Worm (Caenorhabditis elegans) whole organism, young adult: ENCODE data around the gene F17C11.6.

Experiments
- F39B2.1 ChIP-seq: fragments of 200-800 bp; sonication (Bioruptor generic); IDR thresholded peaks from 2 replicates; pipeline ENCODE4 v1.3.6; 2022; ENCODE audit warnings: missing genetic modification reagents, missing genetic modification characterization, missing compliant biosample characterization
- him-1 ChIP-seq: sonication (generic microtip); optimal IDR thresholded peaks from 2 replicates; lab custom pipeline; 2016; ENCODE audit warnings: missing genotype, missing genetic modification reagents, missing genetic modification characterization, missing compliant biosample characterization
- hlh-26 ChIP-seq: fragments of 200-800 bp; sonication (Bioruptor generic); conservative IDR thresholded peaks from 2 replicates; pipeline ENCODE4 v1.3.6; 2022; ENCODE audit warnings: missing genetic modification reagents, missing genetic modification characterization, missing compliant biosample characterization
- lsl-1 ChIP-seq: fragments of 200-800 bp; sonication (Bioruptor generic); optimal IDR thresholded peaks from 2 replicates; lab custom pipeline; 2018; ENCODE audit warnings: mild to moderate bottlenecking, missing genetic modification characterization, moderate library complexity, missing compliant biosample characterization
- mel-28 ChIP-seq: sonication (generic microtip); optimal IDR thresholded peaks from 2 replicates; lab custom pipeline; 2016; ENCODE audit warnings: borderline replicate concordance, mild to moderate bottlenecking, missing genetic modification characterization, missing compliant biosample characterization
- sdz-38 ChIP-seq: sonication (generic microtip); optimal IDR thresholded peaks from 2 replicates; lab custom pipeline; 2016; ENCODE audit warnings: missing genotype, missing genetic modification characterization, missing compliant biosample characterization
- unc-62 ChIP-seq: fragments of 150-350 bp; optimal IDR thresholded peaks from 2 replicates; lab custom pipeline; 2014; ENCODE audit warnings: missing biosample characterization, missing genetic modification reagents, missing genetic modification characterization

DNA sequence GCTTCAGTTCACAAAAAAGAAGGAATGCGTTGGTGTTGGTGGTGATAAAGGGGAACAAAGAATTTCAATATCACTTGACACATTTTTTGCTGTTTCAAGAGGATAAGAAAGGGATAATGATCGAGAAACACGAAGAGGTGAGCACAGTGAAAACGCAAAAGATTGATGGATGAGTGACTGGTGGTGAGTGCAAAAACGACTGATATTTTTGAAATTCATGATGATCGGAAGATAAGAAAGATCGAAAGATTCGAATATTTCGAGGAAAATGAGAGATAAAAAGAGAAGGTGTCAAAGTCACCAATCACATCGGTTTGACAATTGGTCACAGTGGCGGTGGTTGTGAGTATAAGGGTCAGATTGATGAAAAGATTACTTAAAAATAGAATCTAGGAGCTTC lies 39.0 kb upstream of the F17C11.6 start:
- TF ChIP-seq him-1 (tag; lab: Kevin White, UChicago) (no peak), F39B2.1 (GFP tag; lab: Robert Waterston, UW) (no peak), sdz-38 (tag; lab: Kevin White, UChicago) (no peak), unc-62 (GFP tag; lab: Kevin White, UChicago) (no peak), hlh-26 (GFP tag; lab: Robert Waterston, UW) (no peak), lsl-1 (GFP tag; lab: Kevin White, UChicago) (no peak), mel-28 (no peak)
